Worm (Caenorhabditis elegans): ENCODE data around the gene mec-14.
A peak's percentile ranks its signal among the peaks of the same experiment; 100 is the strongest.

The mec-14 gene

ce11 chrIII:7179538-7180301, 13.1 kb downstream of the mec-14 start, which contains the start of the genes rps-14 and rpl-36 (continued):
- TF ChIP-seq fkh-8 (tag; optimal IDR thresholded peaks at IDR 0.05) (peak; percentile 88), unc-30 (tag; optimal IDR thresholded peaks at IDR 0.05) (no peak), nhr-90 (tag; optimal IDR thresholded peaks at IDR 0.05; ENCODE audit: poor library complexity) (peak; percentile 92), unc-98 (GFP tag; IDR thresholded peaks at IDR 0.05) (no peak), mdl-1 (tag; optimal IDR thresholded peaks at IDR 0.05) (peak in 1 of 2 experiments; percentile 82), alr-1 (tag; optimal IDR thresholded peaks at IDR 0.05; ENCODE audit: borderline replicate concordance) (no peak), snu-23 (GFP tag; optimal IDR thresholded peaks at IDR 0.05) (peak; percentile 95), tlp-1 (tag; optimal IDR thresholded peaks at IDR 0.05) (no peak), egl-13 (tag; optimal IDR thresholded peaks at IDR 0.05) (peak; percentile 71), ceh-82 (tag; optimal IDR thresholded peaks at IDR 0.05) (peak; percentile 88 to 90 (median 89)), efl-3 (GFP tag; optimal IDR thresholded peaks at IDR 0.05) (no peak), mab-9 (GFP tag; IDR thresholded peaks at IDR 0.05) (peak; percentile 59), nhr-84 (tag; optimal IDR thresholded peaks at IDR 0.05) (no peak), dpl-1 (GFP tag; optimal IDR thresholded peaks at IDR 0.05) (peak; percentile 83 to 86 (median 86)), vab-15 (tag; optimal IDR thresholded peaks at IDR 0.05) (peak; percentile 5), F16B12.6 (tag; optimal IDR thresholded peaks at IDR 0.05) (peak; percentile 69), nhr-28 (tag; optimal IDR thresholded peaks at IDR 0.05) (no peak), lin-35 (GFP tag; optimal IDR thresholded peaks at IDR 0.05) (peak; percentile 88 to 93), lin-13 (GFP tag; optimal IDR thresholded peaks at IDR 0.05) (peak; percentile 87), skn-1 (tag; optimal IDR thresholded peaks at IDR 0.05) (peak; percentile 94), zag-1 (tag; optimal IDR thresholded peaks at IDR 0.05) (peak; percentile 51), blmp-1 (tag; optimal IDR thresholded peaks at IDR 0.05) (peak; percentile 93), zip-4 (GFP tag; optimal IDR thresholded peaks at IDR 0.05) (peak; percentile 66), elt-3 (tag; optimal IDR thresholded peaks at IDR 0.05) (peak in 3 of 6 experiments; percentile 76 to 94 (median 88)), aly-2 (tag; optimal IDR thresholded peaks at IDR 0.05) (peak; percentile 47), hlh-17 (GFP tag; optimal IDR thresholded peaks at IDR 0.05; ENCODE audit: borderline replicate concordance) (no peak), C04F5.9 (tag; optimal IDR thresholded peaks at IDR 0.05) (peak; percentile 78), nhr-11 (tag; optimal IDR thresholded peaks at IDR 0.05) (peak; percentile 30), tbx-2 (tag; optimal IDR thresholded peaks at IDR 0.05) (peak; percentile 87), nhr-47 (tag; optimal IDR thresholded peaks at IDR 0.05) (peak; percentile 92), fkh-4 (tag; optimal IDR thresholded peaks at IDR 0.05; ENCODE audit: borderline replicate concordance) (peak; percentile 40), ceh-88 (GFP tag; IDR thresholded peaks at IDR 0.05) (peak; percentile 68), hlh-4 (tag; optimal IDR thresholded peaks at IDR 0.05) (no peak), ztf-11 (tag; optimal IDR thresholded peaks at IDR 0.05) (peak in 1 of 2 experiments; percentile 75), efl-1 (optimal IDR thresholded peaks at IDR 0.05) (peak; percentile 90 to 92), efl-1 (GFP tag; optimal IDR thresholded peaks at IDR 0.05 in 1 of 2) (peak; percentile 82 to 97), unc-130 (tag; optimal IDR thresholded peaks at IDR 0.05) (peak; percentile 96)

ce11 chrIII:7178497-7178896, 14.3 kb downstream of the mec-14 start:
- TF ChIP-seq nhr-85 (tag) (peak; percentile 46), efl-1 (optimal IDR thresholded peaks at IDR 0.05) (no peak), efl-1 (GFP tag; optimal IDR thresholded peaks at IDR 0.05 in 1 of 2) (peak in 1 of 2 experiments; percentile 85), lsy-2 (tag; optimal IDR thresholded peaks at IDR 0.05) (peak in 1 of 2 experiments; percentile 14), nhr-77 (tag; optimal IDR thresholded peaks at IDR 0.05) (no peak)
